Worm (Caenorhabditis elegans) whole organism, L3 larva: ENCODE measurements around the gene hlh-11.

Experiments used
- ama-1 ChIP-seq: fragments of 150-350 bp; optimal IDR thresholded peaks from 2 replicates; lab custom pipeline; 2018
- ceh-28 ChIP-seq: fragments of 150-350 bp; optimal IDR thresholded peaks from 2 replicates; lab custom pipeline; 2014; ENCODE audit warnings: missing biosample characterization, missing genetic modification reagents, missing genetic modification characterization
- ceh-82 ChIP-seq: fragments of 150-350 bp; optimal IDR thresholded peaks from 2 replicates; lab custom pipeline; 2014; ENCODE audit warnings: missing biosample characterization, missing genetic modification characterization
- daf-12 ChIP-seq: fragments of 150-350 bp; optimal IDR thresholded peaks from 2 replicates; lab custom pipeline; 2014; ENCODE audit warnings: missing biosample characterization, missing genetic modification reagents, missing genetic modification characterization
- egl-27 ChIP-seq: sonication (generic microtip); optimal IDR thresholded peaks from 4 replicates; lab custom pipeline; 2017; ENCODE audit warnings: missing biosample characterization, missing genetic modification reagents, missing genetic modification characterization
- elt-1 ChIP-seq: fragments of 150-350 bp; optimal IDR thresholded peaks from 2 replicates; lab custom pipeline; 2014; ENCODE audit warnings: missing biosample characterization, missing genetic modification characterization
- elt-2 ChIP-seq: sonication (generic microtip); optimal IDR thresholded peaks from 2 replicates; lab custom pipeline; 2016; ENCODE audit warnings: missing genetic modification reagents, mild to moderate bottlenecking, missing genetic modification characterization, missing compliant biosample characterization
- elt-3 ChIP-seq, 3 experiments: fragments of 150-350 bp in 1 of 3; sonication (generic microtip) in 2 of 3; optimal IDR thresholded peaks; 2 replicates in 2 of 3; 4 replicates in 1 of 3; lab custom pipeline; 2014 to 2017; ENCODE audit warnings: missing biosample characterization in 3 of 3, missing genetic modification characterization in 3 of 3
- fkh-10 ChIP-seq: sonication (generic microtip); optimal IDR thresholded peaks from 2 replicates; lab custom pipeline; 2017; ENCODE audit warnings: missing biosample characterization, missing genetic modification reagents, missing genetic modification characterization
- fkh-2 ChIP-seq: fragments of 150-350 bp; optimal IDR thresholded peaks from 2 replicates; lab custom pipeline; 2014; ENCODE audit warnings: missing biosample characterization, missing genetic modification reagents, missing genetic modification characterization
- fos-1 ChIP-seq: fragments of 150-350 bp; optimal IDR thresholded peaks from 2 replicates; lab custom pipeline; 2014; ENCODE audit warnings: missing biosample characterization, missing genetic modification characterization
- hmg-11 ChIP-seq: sonication (generic microtip); optimal IDR thresholded peaks from 2 replicates; lab custom pipeline; 2016; ENCODE audit warnings: missing genetic modification characterization, missing compliant biosample characterization
- jun-1 ChIP-seq: fragments of 150-350 bp; optimal IDR thresholded peaks from 2 replicates; lab custom pipeline; 2014; ENCODE audit warnings: missing biosample characterization, missing genetic modification reagents, missing genetic modification characterization
- lin-39 ChIP-seq: fragments of 150-350 bp; optimal IDR thresholded peaks from 2 replicates; lab custom pipeline; 2018; ENCODE audit warnings: missing biosample characterization, missing genetic modification reagents, missing genetic modification characterization
- lsy-12 ChIP-seq: sonication (generic microtip); optimal IDR thresholded peaks from 2 replicates; lab custom pipeline; 2016; ENCODE audit warnings: mild to moderate bottlenecking, missing genetic modification characterization, missing compliant biosample characterization
- mdl-1 ChIP-seq: fragments of 150-350 bp; optimal IDR thresholded peaks from 2 replicates; lab custom pipeline; 2014; ENCODE audit warnings: missing biosample characterization, missing genetic modification characterization
- mml-1 ChIP-seq: fragments of 150-350 bp; sonication (generic microtip); optimal IDR thresholded peaks from 3 replicates; lab custom pipeline; 2014; ENCODE audit warnings: missing biosample characterization, missing genetic modification characterization
- nhr-23 ChIP-seq: fragments of 150-350 bp; optimal IDR thresholded peaks from 2 replicates; lab custom pipeline; 2014; ENCODE audit warnings: missing biosample characterization, missing genetic modification reagents, missing genetic modification characterization
- nhr-25 ChIP-seq: sonication (generic microtip); optimal IDR thresholded peaks from 2 replicates; lab custom pipeline; 2017; ENCODE audit warnings: missing biosample characterization, missing genetic modification characterization
- nhr-28 ChIP-seq: fragments of 150-350 bp; optimal IDR thresholded peaks from 2 replicates; lab custom pipeline; 2014; ENCODE audit warnings: missing biosample characterization, missing genetic modification characterization
- nhr-43 ChIP-seq: sonication (generic microtip); optimal IDR thresholded peaks from 2 replicates; lab custom pipeline; 2016; ENCODE audit warnings: mild to moderate bottlenecking, missing genetic modification characterization, missing compliant biosample characterization; ENCODE audit not compliant: poor library complexity, severe bottlenecking
- nhr-67 ChIP-seq: fragments of 150-350 bp; optimal IDR thresholded peaks from 2 replicates; lab custom pipeline; 2014; ENCODE audit warnings: missing biosample characterization, missing genetic modification characterization
- nhr-76 ChIP-seq: fragments of 150-350 bp; sonication (generic microtip); optimal IDR thresholded peaks from 5 replicates; lab custom pipeline; 2014; ENCODE audit warnings: missing biosample characterization, missing genetic modification characterization
- nhr-77 ChIP-seq: fragments of 150-350 bp; optimal IDR thresholded peaks from 2 replicates; lab custom pipeline; 2014; ENCODE audit warnings: missing biosample characterization, missing genetic modification characterization
- pha-4 ChIP-seq: fragments of 150-350 bp; optimal IDR thresholded peaks from 2 replicates; lab custom pipeline; 2014; ENCODE audit warnings: missing biosample characterization, missing genetic modification reagents, missing genetic modification characterization
- pqm-1 ChIP-seq: fragments of 150-350 bp; optimal IDR thresholded peaks from 2 replicates; lab custom pipeline; 2017; ENCODE audit warnings: missing biosample characterization, missing genetic modification characterization, inconsistent platforms
- sea-2 ChIP-seq: fragments of 150-350 bp; sonication (generic microtip); optimal IDR thresholded peaks from 4 replicates; lab custom pipeline; 2014; ENCODE audit warnings: missing biosample characterization, missing genetic modification reagents, missing genetic modification characterization
- snpc-4 ChIP-seq: fragments of 150-350 bp; optimal IDR thresholded peaks from 2 replicates; lab custom pipeline; 2014; ENCODE audit warnings: missing biosample characterization, missing genetic modification characterization
- tbx-2 ChIP-seq: sonication (generic microtip); optimal IDR thresholded peaks from 2 replicates; lab custom pipeline; 2016; ENCODE audit warnings: mild to moderate bottlenecking, missing genetic modification characterization, missing compliant biosample characterization
- unc-39 ChIP-seq: sonication (generic microtip); optimal IDR thresholded peaks from 4 replicates; lab custom pipeline; 2017; ENCODE audit warnings: missing biosample characterization, missing genetic modification characterization
- zag-1 ChIP-seq: fragments of 150-350 bp; optimal IDR thresholded peaks from 2 replicates; lab custom pipeline; 2014; ENCODE audit warnings: missing biosample characterization, missing genetic modification characterization

hlh-11 gene

DNA sequence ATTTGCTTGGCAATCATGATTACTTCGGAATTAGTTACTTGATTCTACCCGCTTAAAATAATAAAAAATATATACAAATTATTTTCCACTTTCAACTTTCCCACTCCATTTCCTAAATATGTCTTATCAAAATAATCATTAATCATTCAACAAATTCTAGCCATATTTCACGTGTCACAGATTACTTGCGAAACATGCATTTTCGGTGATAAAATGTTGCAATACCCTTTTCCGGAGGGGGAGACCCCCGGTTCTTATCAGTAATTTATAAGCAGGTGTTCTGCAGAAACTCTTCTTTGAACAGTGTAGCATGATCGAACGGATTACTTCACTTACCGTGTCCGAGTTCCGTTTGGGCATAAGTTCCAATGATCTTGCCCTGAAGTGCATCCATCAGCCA, 29.3 kb upstream of the hlh-11 start:
- TF ChIP-seq ceh-28 (tag; lab: Kevin White, UChicago) = no peak
- TF ChIP-seq pha-4 (tag; lab: Kevin White, UChicago) = peak; percentile 22
- peak; percentile 34 for TF ChIP-seq jun-1 (tag; lab: Kevin White, UChicago)
- TF ChIP-seq pqm-1 = peak; percentile 87
- peak; percentile 93 for TF ChIP-seq elt-2 (tag; lab: Kevin White, UChicago)

DNA sequence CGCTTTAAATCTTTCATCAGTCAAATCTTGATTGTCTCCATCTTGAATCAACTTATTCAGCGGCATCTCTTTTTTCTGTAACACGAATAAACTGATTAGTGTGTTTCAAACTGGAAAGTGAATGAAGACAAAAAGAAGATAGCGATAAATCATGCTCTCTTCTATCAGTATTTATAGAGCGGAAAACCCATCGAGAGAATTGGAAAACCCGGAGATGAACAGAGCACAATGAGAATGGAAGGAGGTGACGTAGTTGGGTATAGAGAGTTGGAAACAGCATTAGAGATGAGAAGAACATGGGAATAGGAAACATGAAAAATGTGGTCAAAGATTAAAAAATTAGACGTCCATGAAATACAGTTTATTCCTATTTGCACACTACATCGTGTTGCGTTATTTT, 27.4 kb upstream of the hlh-11 start, which contains the start of gene acox-1.5:
Gene acox-1.5, minus strand, starts transcription at position 75 of the 400 bp plus-strand sequence.
- TF ChIP-seq mml-1 (tag; lab: Kevin White, UChicago) = no peak
- TF ChIP-seq pqm-1 = peak; percentile 84
- TF ChIP-seq elt-2 (tag; lab: Kevin White, UChicago) = peak; percentile 80
- TF ChIP-seq jun-1 (tag; lab: Kevin White, UChicago) = peak; percentile 36

DNA sequence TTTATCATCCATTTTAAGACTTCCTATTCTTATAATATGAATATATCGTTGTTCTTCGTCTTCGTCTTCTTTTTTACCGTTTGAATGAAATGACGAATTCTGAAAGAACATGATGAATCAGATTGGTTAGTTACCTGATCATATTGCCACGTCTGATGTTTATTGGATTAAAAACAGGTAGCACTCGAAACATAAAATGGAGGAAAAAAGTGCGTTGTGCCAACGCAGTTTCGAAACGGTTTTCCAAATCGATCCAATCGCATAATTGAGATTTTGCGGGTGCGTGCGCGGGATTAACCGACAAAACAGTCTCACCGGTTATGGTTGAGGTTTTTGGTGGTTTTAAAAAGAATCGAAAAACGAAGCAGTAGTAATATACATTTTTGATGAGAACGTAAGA, 23.9 kb upstream of the hlh-11 start, which contains the start of gene rom-2:
Gene rom-2, minus strand, starts transcription at position 101 of the 400 bp plus-strand sequence.
- no peak for TF ChIP-seq mdl-1
- no peak for TF ChIP-seq lin-39 (tag; lab: Kevin White, UChicago)
- no peak for TF ChIP-seq elt-3 (tag; optimal IDR thresholded peaks at IDR 0.05; lab: Kevin White, UChicago)
- TF ChIP-seq nhr-77 = no peak
- no peak for TF ChIP-seq nhr-76 (tag; lab: Kevin White, UChicago)
- no peak for TF ChIP-seq nhr-28
- no peak for TF ChIP-seq jun-1 (tag; lab: Kevin White, UChicago)
- no peak for TF ChIP-seq pqm-1
- no peak for TF ChIP-seq daf-12 (tag; lab: Kevin White, UChicago)
- TF ChIP-seq mml-1 (tag; lab: Kevin White, UChicago) = no peak
- TF ChIP-seq hmg-11 = no peak
- TF ChIP-seq fkh-2 (tag; lab: Kevin White, UChicago) = no peak
- no peak for TF ChIP-seq pha-4 (tag; lab: Kevin White, UChicago)
- no peak for TF ChIP-seq fkh-10 (GFP tag; lab: Kevin White, UChicago)
- no peak for TF ChIP-seq unc-39

DNA sequence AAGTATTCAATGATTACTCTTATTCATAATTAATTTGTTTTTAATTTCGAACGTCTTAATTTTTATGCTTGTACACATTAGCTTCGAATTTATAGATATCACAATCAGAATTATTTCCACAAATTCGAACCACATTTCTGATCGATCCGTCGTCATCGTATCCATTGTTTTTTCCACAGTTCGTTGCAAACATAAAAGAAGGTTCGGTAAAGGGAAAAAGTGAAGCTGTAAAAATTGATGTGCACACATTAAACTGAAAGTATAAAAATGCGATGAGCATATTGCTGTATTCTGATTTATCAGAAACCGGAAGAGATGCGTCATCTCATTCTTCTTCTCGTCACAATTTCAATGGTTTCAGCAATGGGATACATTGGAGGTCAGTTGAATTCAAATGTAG, 22.5 kb upstream of the hlh-11 start, which contains the start of gene C48B4.12:
Gene C48B4.12, plus strand, starts transcription at position 301 of the 400 bp plus-strand sequence.
- TF ChIP-seq nhr-67 (tag; lab: Kevin White, UChicago) (no peak), elt-2 (tag; lab: Kevin White, UChicago) (no peak), sea-2 (GFP tag; lab: Kevin White, UChicago) (no peak), elt-1 (no peak), ceh-28 (tag; lab: Kevin White, UChicago) (no peak), ceh-82 (tag; lab: Kevin White, UChicago) (no peak), nhr-23 (tag; lab: Kevin White, UChicago) (no peak), nhr-25 (no peak), nhr-28 (no peak), lsy-12 (tag; lab: Kevin White, UChicago) (no peak), pha-4 (tag; lab: Kevin White, UChicago) (no peak), nhr-43 (tag; lab: Kevin White, UChicago) (no peak), zag-1 (tag; lab: Kevin White, UChicago) (no peak), fkh-10 (GFP tag; lab: Kevin White, UChicago) (no peak)

DNA sequence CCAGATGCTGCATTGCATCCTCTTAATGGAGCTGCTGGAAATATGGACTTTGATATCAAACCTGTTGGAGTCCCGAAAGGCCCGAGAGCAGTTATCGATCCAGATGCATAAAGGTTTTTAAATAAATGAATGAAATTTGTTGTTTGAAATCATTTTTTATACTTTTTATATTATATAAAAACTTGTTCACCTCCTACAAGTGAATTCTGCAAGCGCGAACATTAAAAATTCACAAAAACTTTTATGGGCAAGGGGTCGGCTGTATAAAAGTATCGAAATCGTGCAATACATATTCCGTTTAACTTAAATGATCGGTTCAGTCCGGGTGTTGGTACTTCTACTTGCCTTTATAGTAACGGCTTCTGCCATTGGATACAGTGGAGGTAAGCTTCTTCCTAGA, 21.3 kb upstream of the hlh-11 start, which contains the start of gene F58A4.1:
Gene F58A4.1, plus strand, starts transcription at position 301 of the 400 bp plus-strand sequence.
- TF ChIP-seq lsy-12 (tag; lab: Kevin White, UChicago) (no peak), daf-12 (tag; lab: Kevin White, UChicago) (no peak)

DNA sequence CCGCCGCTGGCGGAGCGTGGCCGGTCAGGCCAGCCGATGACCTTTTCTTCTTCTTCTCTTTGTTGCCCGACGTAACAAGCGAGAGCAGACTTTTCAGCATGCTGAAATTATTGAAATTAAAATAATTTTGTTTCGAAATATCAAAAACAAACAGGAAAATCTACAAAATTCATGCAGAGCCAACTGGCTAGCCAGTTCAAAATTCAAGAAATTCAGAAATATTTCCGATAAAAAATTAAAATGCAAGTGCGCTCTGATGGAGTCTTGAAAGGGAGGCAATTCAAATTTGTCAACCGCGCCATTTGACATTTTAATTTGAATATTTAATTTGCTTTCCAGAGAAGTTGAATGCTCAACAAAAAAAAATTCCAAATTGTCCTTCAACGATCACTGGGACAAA, 18.9 kb upstream of the hlh-11 start, which contains the start of gene F58A4.2:
Gene F58A4.2, minus strand, starts transcription at position 101 of the 400 bp plus-strand sequence.
- TF ChIP-seq hmg-11 (no peak), sea-2 (GFP tag; lab: Kevin White, UChicago) (no peak), tbx-2 (tag; lab: Kevin White, UChicago) (no peak), fos-1 (no peak), mml-1 (tag; lab: Kevin White, UChicago) (no peak), ama-1 (no peak), egl-27 (no peak), snpc-4 (tag; lab: Kevin White, UChicago) (no peak)
